Worm (Caenorhabditis elegans) whole organism, L3 larva: ENCODE measurements around the gene aat-3.
A peak's percentile ranks its signal among the peaks of the same experiment; 100 is the strongest.

Experiments
- R02D3.7 ChIP-seq: fragments of 150-350 bp; optimal IDR thresholded peaks from 2 replicates; lab custom pipeline; 2014; ENCODE audit warnings: missing biosample characterization, missing genetic modification characterization
- aly-2 ChIP-seq: fragments of 150-350 bp; optimal IDR thresholded peaks from 2 replicates; lab custom pipeline; 2014; ENCODE audit warnings: missing biosample characterization, missing genetic modification characterization
- ceh-28 ChIP-seq: fragments of 150-350 bp; optimal IDR thresholded peaks from 2 replicates; lab custom pipeline; 2014; ENCODE audit warnings: missing biosample characterization, missing genetic modification reagents, missing genetic modification characterization
- ceh-82 ChIP-seq: fragments of 150-350 bp; optimal IDR thresholded peaks from 2 replicates; lab custom pipeline; 2014; ENCODE audit warnings: missing biosample characterization, missing genetic modification characterization
- ceh-9 ChIP-seq: sonication (generic microtip); optimal IDR thresholded peaks from 2 replicates; lab custom pipeline; 2018; ENCODE audit warnings: missing biosample characterization, missing genetic modification characterization
- egl-27 ChIP-seq: sonication (generic microtip); optimal IDR thresholded peaks from 4 replicates; lab custom pipeline; 2017; ENCODE audit warnings: missing biosample characterization, missing genetic modification reagents, missing genetic modification characterization
- egl-5 ChIP-seq: fragments of 150-350 bp; optimal IDR thresholded peaks from 2 replicates; lab custom pipeline; 2017; ENCODE audit warnings: missing biosample characterization, missing genetic modification reagents, missing genetic modification characterization, inconsistent platforms
- elt-1 ChIP-seq: fragments of 150-350 bp; optimal IDR thresholded peaks from 2 replicates; lab custom pipeline; 2014; ENCODE audit warnings: missing biosample characterization, missing genetic modification characterization
- elt-2 ChIP-seq: sonication (generic microtip); optimal IDR thresholded peaks from 2 replicates; lab custom pipeline; 2016; ENCODE audit warnings: missing genetic modification reagents, mild to moderate bottlenecking, missing genetic modification characterization, missing compliant biosample characterization
- elt-3 ChIP-seq, 3 experiments: fragments of 150-350 bp in 1 of 3; sonication (generic microtip) in 2 of 3; optimal IDR thresholded peaks; 2 replicates in 2 of 3; 4 replicates in 1 of 3; lab custom pipeline; 2014 to 2017; ENCODE audit warnings: missing biosample characterization in 3 of 3, missing genetic modification characterization in 3 of 3
- eor-1 ChIP-seq, 2 experiments: fragments of 150-350 bp; optimal IDR thresholded peaks; 2 replicates each; lab custom pipeline; 2014 to 2018; ENCODE audit warnings: missing biosample characterization in 2 of 2, missing genetic modification characterization in 2 of 2
- fkh-10 ChIP-seq: sonication (generic microtip); optimal IDR thresholded peaks from 2 replicates; lab custom pipeline; 2017; ENCODE audit warnings: missing biosample characterization, missing genetic modification reagents, missing genetic modification characterization
- hmg-11 ChIP-seq: sonication (generic microtip); optimal IDR thresholded peaks from 2 replicates; lab custom pipeline; 2016; ENCODE audit warnings: missing genetic modification characterization, missing compliant biosample characterization
- jun-1 ChIP-seq: fragments of 150-350 bp; optimal IDR thresholded peaks from 2 replicates; lab custom pipeline; 2014; ENCODE audit warnings: missing biosample characterization, missing genetic modification reagents, missing genetic modification characterization
- lin-15B ChIP-seq: fragments of 150-350 bp; optimal IDR thresholded peaks from 2 replicates; lab custom pipeline; 2014; ENCODE audit warnings: missing biosample characterization, missing genetic modification characterization
- lin-39 ChIP-seq: fragments of 150-350 bp; optimal IDR thresholded peaks from 2 replicates; lab custom pipeline; 2018; ENCODE audit warnings: missing biosample characterization, missing genetic modification reagents, missing genetic modification characterization
- lsy-12 ChIP-seq: sonication (generic microtip); optimal IDR thresholded peaks from 2 replicates; lab custom pipeline; 2016; ENCODE audit warnings: mild to moderate bottlenecking, missing genetic modification characterization, missing compliant biosample characterization
- mml-1 ChIP-seq: fragments of 150-350 bp; sonication (generic microtip); optimal IDR thresholded peaks from 3 replicates; lab custom pipeline; 2014; ENCODE audit warnings: missing biosample characterization, missing genetic modification characterization
- nfya-1 ChIP-seq: sonication (generic microtip); optimal IDR thresholded peaks from 2 replicates; lab custom pipeline; 2017; ENCODE audit warnings: missing genetic modification characterization, mild to moderate bottlenecking, missing compliant biosample characterization, antibody characterized with exemption, moderate library complexity; ENCODE audit not compliant: insufficient read depth
- nhr-11 ChIP-seq: fragments of 150-350 bp; optimal IDR thresholded peaks from 2 replicates; lab custom pipeline; 2014; ENCODE audit warnings: missing biosample characterization, missing genetic modification characterization
- nhr-23 ChIP-seq: fragments of 150-350 bp; optimal IDR thresholded peaks from 2 replicates; lab custom pipeline; 2014; ENCODE audit warnings: missing biosample characterization, missing genetic modification reagents, missing genetic modification characterization
- nhr-25 ChIP-seq: sonication (generic microtip); optimal IDR thresholded peaks from 2 replicates; lab custom pipeline; 2017; ENCODE audit warnings: missing biosample characterization, missing genetic modification characterization
- nhr-43 ChIP-seq: sonication (generic microtip); optimal IDR thresholded peaks from 2 replicates; lab custom pipeline; 2016; ENCODE audit warnings: mild to moderate bottlenecking, missing genetic modification characterization, missing compliant biosample characterization; ENCODE audit not compliant: poor library complexity, severe bottlenecking
- nhr-76 ChIP-seq: fragments of 150-350 bp; sonication (generic microtip); optimal IDR thresholded peaks from 5 replicates; lab custom pipeline; 2014; ENCODE audit warnings: missing biosample characterization, missing genetic modification characterization
- nhr-77 ChIP-seq: fragments of 150-350 bp; optimal IDR thresholded peaks from 2 replicates; lab custom pipeline; 2014; ENCODE audit warnings: missing biosample characterization, missing genetic modification characterization
- pha-4 ChIP-seq: fragments of 150-350 bp; optimal IDR thresholded peaks from 2 replicates; lab custom pipeline; 2014; ENCODE audit warnings: missing biosample characterization, missing genetic modification reagents, missing genetic modification characterization
- pqm-1 ChIP-seq: fragments of 150-350 bp; optimal IDR thresholded peaks from 2 replicates; lab custom pipeline; 2017; ENCODE audit warnings: missing biosample characterization, missing genetic modification characterization, inconsistent platforms
- sea-2 ChIP-seq: fragments of 150-350 bp; sonication (generic microtip); optimal IDR thresholded peaks from 4 replicates; lab custom pipeline; 2014; ENCODE audit warnings: missing biosample characterization, missing genetic modification reagents, missing genetic modification characterization
- skn-1 ChIP-seq: fragments of 150-350 bp; optimal IDR thresholded peaks from 2 replicates; lab custom pipeline; 2014; ENCODE audit warnings: missing biosample characterization, missing genetic modification characterization
- snpc-4 ChIP-seq: fragments of 150-350 bp; optimal IDR thresholded peaks from 2 replicates; lab custom pipeline; 2014; ENCODE audit warnings: missing biosample characterization, missing genetic modification characterization
- tbx-2 ChIP-seq: sonication (generic microtip); optimal IDR thresholded peaks from 2 replicates; lab custom pipeline; 2016; ENCODE audit warnings: mild to moderate bottlenecking, missing genetic modification characterization, missing compliant biosample characterization
- unc-62 ChIP-seq: fragments of 150-350 bp; sonication (generic microtip); optimal IDR thresholded peaks from 4 replicates; lab custom pipeline; 2014; ENCODE audit warnings: missing biosample characterization, missing genetic modification reagents, missing genetic modification characterization
- ztf-4 ChIP-seq: fragments of 150-350 bp; optimal IDR thresholded peaks from 2 replicates; lab custom pipeline; 2014; ENCODE audit warnings: missing biosample characterization, missing genetic modification characterization

aat-3 gene

DNA sequence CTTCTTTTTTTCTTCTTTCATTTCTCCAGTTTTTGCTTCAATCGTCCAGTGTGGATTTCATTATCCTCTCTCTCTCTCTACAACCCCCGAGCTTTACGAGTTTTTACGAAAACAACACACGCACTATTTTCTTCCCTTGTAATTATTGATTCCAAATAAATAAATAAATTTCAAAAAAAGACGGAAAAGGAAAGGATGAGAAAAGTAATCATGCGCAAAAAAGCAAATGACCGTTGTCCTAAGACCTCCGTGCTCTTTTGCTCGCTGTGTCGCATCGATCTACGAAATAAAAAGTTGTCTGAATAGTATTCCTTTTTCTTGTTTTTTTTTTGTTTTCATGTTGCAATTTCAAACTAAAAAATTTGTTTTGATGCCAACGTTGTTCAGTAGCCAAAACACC is 1.4 kb upstream of the aat-3 start:
- no peak for TF ChIP-seq nhr-25 (tag; lab: Kevin White, UChicago)
- no peak for TF ChIP-seq lsy-12 (tag; lab: Kevin White, UChicago)
- TF ChIP-seq lin-39: no peak
- no peak for TF ChIP-seq egl-27 (tag; lab: Kevin White, UChicago)
- no peak for TF ChIP-seq nhr-76 (tag; lab: Kevin White, UChicago)
- TF ChIP-seq jun-1 (tag; lab: Kevin White, UChicago): no peak
- no peak for TF ChIP-seq nhr-11
- TF ChIP-seq ceh-82 (tag; lab: Kevin White, UChicago): no peak
- TF ChIP-seq ceh-9 (tag; lab: Kevin White, UChicago): no peak
- TF ChIP-seq fkh-10 (GFP tag; lab: Kevin White, UChicago): no peak
- no peak for TF ChIP-seq elt-1
- no peak for TF ChIP-seq lin-15B
- no peak for TF ChIP-seq mml-1 (tag; lab: Kevin White, UChicago)
- TF ChIP-seq sea-2 (GFP tag; lab: Kevin White, UChicago): no peak
- no peak for TF ChIP-seq aly-2 (tag; lab: Kevin White, UChicago)
- no peak for TF ChIP-seq unc-62 (GFP tag; lab: Kevin White, UChicago)
- no peak for TF ChIP-seq pqm-1
- no peak for TF ChIP-seq nhr-43
- no peak for TF ChIP-seq snpc-4 (tag; lab: Kevin White, UChicago)

ce11 chrX:2551450-2551849 is 610 bp upstream of the aat-3 start:
- TF ChIP-seq snpc-4 (tag; lab: Kevin White, UChicago) (peak; percentile 16), unc-62 (GFP tag; lab: Kevin White, UChicago) (no peak), nhr-77 (tag; lab: Kevin White, UChicago) (no peak), ceh-28 (tag; lab: Kevin White, UChicago) (no peak), skn-1 (tag; lab: Kevin White, UChicago) (no peak)

- TF ChIP-seq pha-4 (tag; lab: Kevin White, UChicago) (peak; percentile 57), nhr-43 (peak; percentile 59), nhr-76 (tag; lab: Kevin White, UChicago) (no peak), fkh-10 (GFP tag; lab: Kevin White, UChicago) (no peak), egl-27 (tag; lab: Kevin White, UChicago) (peak; percentile 76), nhr-11 (no peak), R02D3.7 (tag; lab: Kevin White, UChicago) (peak; percentile 24), unc-62 (GFP tag; lab: Kevin White, UChicago) (no peak), ceh-82 (tag; lab: Kevin White, UChicago) (peak; percentile 43), eor-1 (tag; optimal IDR thresholded peaks at IDR 0.05; lab: Kevin White, UChicago) (no peak), elt-3 (tag; optimal IDR thresholded peaks at IDR 0.05; lab: Kevin White, UChicago) (peak in 1 of 3 experiments; percentile 51), tbx-2 (tag; lab: Kevin White, UChicago) (peak; percentile 59), jun-1 (tag; lab: Kevin White, UChicago) (peak; percentile 70), elt-2 (tag; lab: Kevin White, UChicago) (peak; percentile 55), hmg-11 (peak; percentile 86), lin-39 (peak; percentile 56), egl-5 (tag; lab: Kevin White, UChicago) (peak; percentile 38), pqm-1 (peak; percentile 31), nfya-1 (tag; lab: Kevin White, UChicago) (peak; percentile 78), elt-1 (peak; percentile 39), nhr-23 (peak; percentile 66), ceh-28 (tag; lab: Kevin White, UChicago) (peak; percentile 39), skn-1 (tag; lab: Kevin White, UChicago) (peak; percentile 75), lsy-12 (tag; lab: Kevin White, UChicago) (peak; percentile 76), lin-15B (peak; percentile 3), ztf-4 (tag; lab: Kevin White, UChicago) (no peak), mml-1 (tag; lab: Kevin White, UChicago) (no peak), nhr-25 (tag; lab: Kevin White, UChicago) (peak; percentile 83)
Measured at ce11 chrX:2553433-2553860, 1.4 kb downstream of the aat-3 start.

- no peak for TF ChIP-seq egl-5 (tag; lab: Kevin White, UChicago)
- TF ChIP-seq hmg-11: peak; percentile 34
- TF ChIP-seq egl-27 (tag; lab: Kevin White, UChicago): no peak
- TF ChIP-seq lin-39: no peak
- no peak for TF ChIP-seq unc-62 (GFP tag; lab: Kevin White, UChicago)
- TF ChIP-seq nhr-76 (tag; lab: Kevin White, UChicago): no peak
- TF ChIP-seq snpc-4 (tag; lab: Kevin White, UChicago): peak; percentile 50
- peak; percentile 74 for TF ChIP-seq pha-4 (tag; lab: Kevin White, UChicago)
- peak; percentile 53 for TF ChIP-seq nfya-1 (tag; lab: Kevin White, UChicago)
- TF ChIP-seq lin-15B: peak; percentile 46
- no peak for TF ChIP-seq nhr-43
- peak; percentile 0 for TF ChIP-seq nhr-25 (tag; lab: Kevin White, UChicago)
- TF ChIP-seq nhr-23: peak; percentile 14
- TF ChIP-seq mml-1 (tag; lab: Kevin White, UChicago): no peak
- peak; percentile 15 for TF ChIP-seq tbx-2 (tag; lab: Kevin White, UChicago)
- TF ChIP-seq fkh-10 (GFP tag; lab: Kevin White, UChicago): no peak
Measured at ce11 chrX:2559399-2559798, 7.3 kb downstream of the aat-3 start.
